Worm (Caenorhabditis elegans): ENCODE results near the gene F48G7.5.

ce11 chrV:578977-579376, 43.8 kb downstream of the F48G7.5 start, which contains the start of gene K06H6.4:
- TF ChIP-seq R02D3.7 (tag; optimal IDR thresholded peaks at IDR 0.05) (no peak), nhr-23 (tag; optimal IDR thresholded peaks at IDR 0.05) (no peak), egl-27 (tag; optimal IDR thresholded peaks at IDR 0.05) (no peak)

Data from whole organism, L3 larva.